Worm (Caenorhabditis elegans) whole organism, L1 larva: Measurements from ENCODE around the gene ceh-60.

ENCODE experiments used
- C16A3.4 ChIP-seq: fragments of 150-350 bp; optimal IDR thresholded peaks from 2 replicates; lab custom pipeline; 2014; ENCODE audit warnings: missing biosample characterization, missing genetic modification characterization
- dpl-1 ChIP-seq, 3 experiments: fragments of 150-350 bp in 2 of 3; sonication (generic microtip) in 1 of 3; optimal IDR thresholded peaks; 2 replicates each; lab custom pipeline; 2014 to 2017; ENCODE audit warnings: missing biosample characterization in 3 of 3, missing genetic modification characterization in 3 of 3, missing genetic modification reagents in 3 of 3
- elt-3 ChIP-seq, 6 experiments: fragments of 150-350 bp in 1 of 6; sonication (generic microtip); optimal IDR thresholded peaks; 2 replicates each; lab custom pipeline; 2017 to 2018; ENCODE audit warnings: missing biosample characterization in 6 of 6, missing genetic modification characterization in 6 of 6, inconsistent platforms in 1 of 6
- fkh-4 ChIP-seq: sonication (generic microtip); optimal IDR thresholded peaks from 2 replicates; lab custom pipeline; 2016; ENCODE audit warnings: missing compliant biosample characterization, missing genetic modification characterization, borderline replicate concordance
- lin-14 ChIP-seq: fragments of 200-800 bp; sonication (Bioruptor generic); optimal IDR thresholded peaks from 2 replicates; lab custom pipeline; 2018; ENCODE audit warnings: mild to moderate bottlenecking, missing genetic modification characterization, moderate library complexity, missing compliant biosample characterization
- lin-39 ChIP-seq: fragments of 150-350 bp; optimal IDR thresholded peaks from 2 replicates; lab custom pipeline; 2014; ENCODE audit warnings: missing biosample characterization, missing genetic modification reagents, missing genetic modification characterization
- mdl-1 ChIP-seq, 2 experiments: fragments of 150-350 bp; optimal IDR thresholded peaks; 2 replicates each; lab custom pipeline; 2014 to 2017; ENCODE audit warnings: missing biosample characterization in 2 of 2, missing genetic modification characterization in 2 of 2, inconsistent platforms in 1 of 2
- nhr-11 ChIP-seq: fragments of 150-350 bp; optimal IDR thresholded peaks from 2 replicates; lab custom pipeline; 2014; ENCODE audit warnings: missing biosample characterization, missing genetic modification characterization
- nhr-237 ChIP-seq: fragments of 150-350 bp; optimal IDR thresholded peaks from 2 replicates; lab custom pipeline; 2014; ENCODE audit warnings: missing biosample characterization, missing genetic modification characterization
- snpc-4 ChIP-seq: fragments of 150-350 bp; optimal IDR thresholded peaks from 2 replicates; lab custom pipeline; 2014; ENCODE audit warnings: missing biosample characterization, missing genetic modification characterization
- zag-1 ChIP-seq: fragments of 150-350 bp; optimal IDR thresholded peaks from 2 replicates; lab custom pipeline; 2014; ENCODE audit warnings: missing biosample characterization, missing genetic modification characterization

- TF ChIP-seq lin-39 (no peak), mdl-1 (tag; optimal IDR thresholded peaks at IDR 0.05; lab: Kevin White, UChicago) (no peak), elt-3 (tag; optimal IDR thresholded peaks at IDR 0.05; lab: Kevin White, UChicago) (no peak), zag-1 (tag; lab: Kevin White, UChicago) (no peak), nhr-237 (no peak), lin-14 (no peak), C16A3.4 (tag; lab: Kevin White, UChicago) (no peak), fkh-4 (no peak), dpl-1 (GFP tag; optimal IDR thresholded peaks at IDR 0.05; lab: Kevin White, UChicago) (no peak), nhr-11 (tag; lab: Kevin White, UChicago) (no peak), snpc-4 (no peak)
Observed at ce11 chrX:6522634-6523070, 7.3 kb downstream of the ceh-60 start.
